Fruit fly (Drosophila melanogaster) whole organism, prepupa: Measurements from ENCODE around the gene LeuRS.

Source experiments
- Blimp-1 ChIP-seq: fragments of 200-800 bp; sonication (Bioruptor generic); optimal IDR thresholded peaks from 3 replicates; lab custom pipeline; 2017; ENCODE audit warnings: missing biosample characterization, missing genetic modification characterization, mild to moderate bottlenecking, moderate library complexity, missing genetic modification reagents
- CG10631 ChIP-seq: fragments of 200-800 bp; sonication (Bioruptor generic); optimal IDR thresholded peaks from 2 replicates; lab custom pipeline; 2016; ENCODE audit warnings: missing biosample characterization, missing genetic modification characterization
- CG10669 ChIP-seq: fragments of 200-800 bp; sonication (Bioruptor generic); optimal IDR thresholded peaks from 3 replicates; lab custom pipeline; 2018; ENCODE audit warnings: missing biosample characterization, mild to moderate bottlenecking, missing genetic modification characterization, moderate library complexity
- CG11294 ChIP-seq: fragments of 200-800 bp; sonication (Bioruptor generic); IDR thresholded peaks from 2 replicates; pipeline ENCODE4 v1.3.6; 2022; ENCODE audit warnings: missing biosample characterization, missing genetic modification characterization
- CG11762 ChIP-seq: fragments of 200-800 bp; sonication (Bioruptor generic); optimal IDR thresholded peaks from 3 replicates; lab custom pipeline; 2016; ENCODE audit warnings: missing biosample characterization, missing genetic modification characterization; ENCODE audit not compliant: insufficient read depth
- CG11902 ChIP-seq: fragments of 200-800 bp; sonication (Bioruptor generic); optimal IDR thresholded peaks from 3 replicates; lab custom pipeline; 2016; ENCODE audit warnings: missing biosample characterization, missing genetic modification characterization
- CG15336 ChIP-seq: fragments of 200-800 bp; sonication (Bioruptor generic); IDR thresholded peaks from 2 replicates; pipeline ENCODE4 v1.3.6; 2022; ENCODE audit warnings: missing biosample characterization, missing genetic modification characterization
- CG16779 ChIP-seq: fragments of 200-800 bp; sonication (Bioruptor generic); optimal IDR thresholded peaks from 3 replicates; lab custom pipeline; 2017; ENCODE audit warnings: missing biosample characterization, mild to moderate bottlenecking, missing genetic modification characterization
- CG3032 ChIP-seq: fragments of 200-800 bp; optimal IDR thresholded peaks from 2 replicates; lab custom pipeline; 2019; ENCODE audit warnings: missing biosample characterization, mild to moderate bottlenecking, missing genetic modification characterization, moderate library complexity
- CG31627 ChIP-seq: fragments of 200-800 bp; sonication (Bioruptor generic); optimal IDR thresholded peaks from 3 replicates; lab custom pipeline; 2016; ENCODE audit warnings: missing biosample characterization, missing genetic modification characterization
- CG32006 ChIP-seq: fragments of 200-800 bp; sonication (Bioruptor generic); optimal IDR thresholded peaks from 3 replicates; lab custom pipeline; 2017; ENCODE audit warnings: missing biosample characterization, mild to moderate bottlenecking, missing genetic modification characterization
- CG34406 ChIP-seq: fragments of 200-800 bp; sonication (Bioruptor generic); optimal IDR thresholded peaks from 3 replicates; lab custom pipeline; 2016; ENCODE audit warnings: missing biosample characterization, missing genetic modification characterization
- CG3919 ChIP-seq: fragments of 200-800 bp; sonication (Bioruptor generic); optimal IDR thresholded peaks from 3 replicates; lab custom pipeline; 2016; ENCODE audit warnings: missing biosample characterization, missing genetic modification characterization
- CG4318 ChIP-seq: fragments of 200-800 bp; sonication (Bioruptor generic); optimal IDR thresholded peaks from 3 replicates; lab custom pipeline; 2017; ENCODE audit warnings: missing biosample characterization, mild to moderate bottlenecking, missing genetic modification characterization
- CG6163 ChIP-seq: fragments of 200-800 bp; sonication (Bioruptor generic); IDR thresholded peaks from 3 replicates; pipeline ENCODE4 v1.3.6; 2022; ENCODE audit warnings: missing biosample characterization, missing genetic modification characterization
- CG6792 ChIP-seq: fragments of 200-800 bp; sonication (Bioruptor generic); optimal IDR thresholded peaks from 3 replicates; lab custom pipeline; 2016; ENCODE audit warnings: missing biosample characterization, missing genetic modification characterization
- CG6808 ChIP-seq: fragments of 200-800 bp; sonication (Bioruptor generic); optimal IDR thresholded peaks from 3 replicates; lab custom pipeline; 2017; ENCODE audit warnings: missing biosample characterization, missing genetic modification characterization, mild to moderate bottlenecking, moderate library complexity, missing genetic modification reagents
- CG7368 ChIP-seq: fragments of 200-800 bp; sonication (Bioruptor generic); optimal IDR thresholded peaks from 3 replicates; lab custom pipeline; 2016; ENCODE audit warnings: missing biosample characterization, missing genetic modification characterization
- CG8119 ChIP-seq: fragments of 200-800 bp; sonication (Bioruptor generic); IDR thresholded peaks from 3 replicates; pipeline ENCODE4 v1.3.6; 2022; ENCODE audit warnings: missing biosample characterization, missing genetic modification characterization
- CG8319 ChIP-seq: fragments of 200-800 bp; sonication (Bioruptor generic); optimal IDR thresholded peaks from 3 replicates; lab custom pipeline; 2016; ENCODE audit warnings: missing biosample characterization, missing genetic modification characterization
- CG8632 ChIP-seq: fragments of 200-800 bp; sonication (Bioruptor generic); optimal IDR thresholded peaks from 3 replicates; lab custom pipeline; 2016; ENCODE audit warnings: missing biosample characterization, missing genetic modification characterization
- Eip75B ChIP-seq: fragments of 200-800 bp; sonication (Bioruptor generic); optimal IDR thresholded peaks from 3 replicates; lab custom pipeline; 2016; ENCODE audit warnings: missing biosample characterization, missing genetic modification characterization
- Ets96B ChIP-seq: fragments of 200-800 bp; optimal IDR thresholded peaks from 2 replicates; lab custom pipeline; 2019; ENCODE audit warnings: missing biosample characterization, mild to moderate bottlenecking, missing genetic modification characterization, moderate library complexity
- Hr39 ChIP-seq: fragments of 200-800 bp; sonication (Bioruptor generic); optimal IDR thresholded peaks from 2 replicates; lab custom pipeline; 2016; ENCODE audit warnings: missing biosample characterization, missing genetic modification characterization
- Lpt ChIP-seq: fragments of 200-800 bp; sonication (Bioruptor generic); optimal IDR thresholded peaks from 3 replicates; lab custom pipeline; 2016; ENCODE audit warnings: missing biosample characterization, missing genetic modification characterization
- Met ChIP-seq: fragments of 200-800 bp; sonication (Bioruptor generic); optimal IDR thresholded peaks from 3 replicates; lab custom pipeline; 2016; ENCODE audit warnings: missing biosample characterization, missing genetic modification characterization
- OdsH ChIP-seq: fragments of 200-800 bp; sonication (Bioruptor generic); optimal IDR thresholded peaks from 3 replicates; lab custom pipeline; 2016; ENCODE audit warnings: missing biosample characterization, missing genetic modification characterization
- Smox ChIP-seq: fragments of 200-800 bp; sonication (Bioruptor generic); optimal IDR thresholded peaks from 3 replicates; lab custom pipeline; 2016; ENCODE audit warnings: missing biosample characterization, missing genetic modification characterization
- Sox102F ChIP-seq: fragments of 200-800 bp; sonication (Bioruptor generic); optimal IDR thresholded peaks from 2 replicates; lab custom pipeline; 2016; ENCODE audit warnings: missing biosample characterization, mild to moderate bottlenecking, missing genetic modification characterization
- Sox14 ChIP-seq: fragments of 200-800 bp; sonication (Bioruptor generic); optimal IDR thresholded peaks from 3 replicates; lab custom pipeline; 2016; ENCODE audit warnings: missing biosample characterization, missing genetic modification characterization
- Sox15 ChIP-seq: fragments of 200-800 bp; sonication (Bioruptor generic); optimal IDR thresholded peaks from 3 replicates; lab custom pipeline; 2016; ENCODE audit warnings: missing biosample characterization, missing genetic modification characterization
- achi ChIP-seq: fragments of 200-800 bp; sonication (Bioruptor generic); optimal IDR thresholded peaks from 3 replicates; lab custom pipeline; 2016; ENCODE audit warnings: missing biosample characterization, missing genetic modification characterization
- acj6 ChIP-seq: fragments of 200-800 bp; sonication (Bioruptor generic); optimal IDR thresholded peaks from 3 replicates; lab custom pipeline; 2016; ENCODE audit warnings: missing biosample characterization, missing genetic modification characterization
- cyc ChIP-seq: fragments of 200-800 bp; sonication (Bioruptor generic); optimal IDR thresholded peaks from 3 replicates; lab custom pipeline; 2016; ENCODE audit warnings: missing biosample characterization, missing genetic modification characterization
- dac ChIP-seq: fragments of 200-800 bp; sonication (Bioruptor generic); optimal IDR thresholded peaks from 2 replicates; lab custom pipeline; 2017; ENCODE audit warnings: missing biosample characterization, mild to moderate bottlenecking, missing genetic modification characterization
- dsx ChIP-seq: fragments of 200-800 bp; optimal IDR thresholded peaks from 3 replicates; lab custom pipeline; 2019; ENCODE audit warnings: missing biosample characterization, mild to moderate bottlenecking, missing genetic modification characterization, moderate library complexity; ENCODE audit not compliant: poor library complexity, severe bottlenecking
- eg ChIP-seq: fragments of 200-800 bp; sonication (Bioruptor generic); IDR thresholded peaks from 3 replicates; pipeline ENCODE4 v1.3.6; 2022; ENCODE audit warnings: missing biosample characterization, missing genetic modification characterization
- esn ChIP-seq: fragments of 200-800 bp; sonication (Bioruptor generic); optimal IDR thresholded peaks from 2 replicates; lab custom pipeline; 2016; ENCODE audit warnings: missing biosample characterization, mild to moderate bottlenecking, missing genetic modification characterization, moderate library complexity
- fd59A ChIP-seq: fragments of 200-800 bp; sonication (Bioruptor generic); optimal IDR thresholded peaks from 2 replicates; lab custom pipeline; 2017; ENCODE audit warnings: missing biosample characterization, mild to moderate bottlenecking, missing genetic modification characterization, missing genetic modification reagents
- fd85E ChIP-seq: fragments of 200-800 bp; sonication (Bioruptor generic); optimal IDR thresholded peaks from 3 replicates; lab custom pipeline; 2016; ENCODE audit warnings: missing biosample characterization, missing genetic modification characterization
- fkh ChIP-seq: fragments of 200-800 bp; sonication (Bioruptor generic); optimal IDR thresholded peaks from 3 replicates; lab custom pipeline; 2017; ENCODE audit warnings: missing biosample characterization, mild to moderate bottlenecking, missing genetic modification characterization, moderate library complexity
- lz ChIP-seq: fragments of 200-800 bp; sonication (Bioruptor generic); optimal IDR thresholded peaks from 3 replicates; lab custom pipeline; 2016; ENCODE audit warnings: missing biosample characterization, missing genetic modification characterization
- salr ChIP-seq, 2 experiments: fragments of 200-800 bp; sonication (Bioruptor generic); optimal IDR thresholded peaks; 3 replicates each; lab custom pipeline; 2016 to 2018; ENCODE audit warnings: missing biosample characterization in 2 of 2, missing genetic modification characterization in 2 of 2, mild to moderate bottlenecking in 1 of 2
- spab ChIP-seq: fragments of 200-800 bp; sonication (Bioruptor generic); optimal IDR thresholded peaks from 2 replicates; lab custom pipeline; 2017; ENCODE audit warnings: missing biosample characterization, mild to moderate bottlenecking, missing genetic modification characterization, missing genetic modification reagents
- ss ChIP-seq, 2 experiments: fragments of 200-800 bp; sonication (Bioruptor generic); optimal IDR thresholded peaks; 2 replicates in 1 of 2; 3 replicates in 1 of 2; lab custom pipeline; 2017 to 2018; ENCODE audit warnings: mild to moderate bottlenecking in 2 of 2, missing biosample characterization in 2 of 2, missing genetic modification characterization in 2 of 2, moderate library complexity in 1 of 2
- svp ChIP-seq: fragments of 200-800 bp; sonication (Bioruptor generic); peaks from one replicate; lab custom pipeline; 2016; ENCODE audit warnings: missing biosample characterization, missing genetic modification characterization
- topi ChIP-seq: fragments of 200-800 bp; sonication (Bioruptor generic); optimal IDR thresholded peaks from 3 replicates; lab custom pipeline; 2016; ENCODE audit warnings: missing biosample characterization, missing genetic modification characterization
- vri ChIP-seq: fragments of 200-800 bp; sonication (Bioruptor generic); optimal IDR thresholded peaks from 3 replicates; lab custom pipeline; 2016; ENCODE audit warnings: missing biosample characterization, mild to moderate bottlenecking, missing genetic modification characterization

The LeuRS gene

dm6 chr2L:3514569-3515191 lies at the start of gene LeuRS, which contains the start of gene CG17593:
LeuRS (minus strand) TSS chr2L:3514656.
CG17593 (plus strand) TSS chr2L:3514872.
- TF ChIP-seq ss (GFP tag; optimal IDR thresholded peaks at IDR 0.05; lab: Kevin White, UChicago) (no peak), svp (peak; percentile 53)

- TF ChIP-seq CG11294 (no peak), eg (GFP tag; lab: Robert Waterston, UW) (0 out of 3 replicates have a peak, but pooled peaks have one; percentile 13), achi (peak; percentile 41), CG31627 (GFP tag; lab: Kevin White, UChicago) (peak; percentile 21), cyc (GFP tag; lab: Kevin White, UChicago) (peak; percentile 36), Sox14 (GFP tag; lab: Kevin White, UChicago) (peak; percentile 49), CG3919 (GFP tag; lab: Kevin White, UChicago) (peak; percentile 49), Ets96B (tag; lab: Kevin White, UChicago) (peak; percentile 69), dsx (GFP tag; lab: Kevin White, UChicago) (peak; percentile 58), salr (GFP tag; optimal IDR thresholded peaks at IDR 0.05; lab: Kevin White, UChicago) (peak in 1 of 2 experiments; percentile 12), CG11762 (no peak), ss (GFP tag; optimal IDR thresholded peaks at IDR 0.05; lab: Kevin White, UChicago) (peak; percentile 30 to 39), Eip75B (GFP tag; lab: Kevin White, UChicago) (peak; percentile 41), Lpt (GFP tag; lab: Kevin White, UChicago) (no peak), CG6163 (GFP tag; lab: Robert Waterston, UW) (no peak), CG10631 (GFP tag; lab: Kevin White, UChicago) (peak; percentile 64), acj6 (peak; percentile 20), Blimp-1 (GFP tag; lab: Kevin White, UChicago) (no peak), fd59A (GFP tag; lab: Kevin White, UChicago) (peak; percentile 58), fkh (GFP tag; lab: Kevin White, UChicago) (no peak), lz (GFP tag; lab: Kevin White, UChicago) (peak; percentile 20), CG16779 (tag; lab: Kevin White, UChicago) (no peak), topi (GFP tag; lab: Kevin White, UChicago) (peak; percentile 41), CG8632 (GFP tag; lab: Kevin White, UChicago) (no peak), CG10669 (peak; percentile 64), esn (GFP tag; lab: Kevin White, UChicago) (peak; percentile 46), CG11902 (peak; percentile 9), CG7368 (GFP tag; lab: Kevin White, UChicago) (no peak), CG3032 (tag; lab: Kevin White, UChicago) (peak; percentile 64), CG34406 (GFP tag; lab: Kevin White, UChicago) (peak; percentile 14), CG8319 (GFP tag; lab: Kevin White, UChicago) (no peak), Smox (peak; percentile 8), Sox15 (GFP tag; lab: Kevin White, UChicago) (no peak), CG4318 (GFP tag; lab: Kevin White, UChicago) (no peak), OdsH (GFP tag; lab: Kevin White, UChicago) (peak; percentile 46), dac (no peak), Hr39 (peak; percentile 37), CG32006 (GFP tag; lab: Kevin White, UChicago) (peak; percentile 54), CG15336 (GFP tag; lab: Robert Waterston, UW) (0 out of 2 replicates have a peak, but pooled peaks have one; percentile 15), Met (GFP tag; lab: Kevin White, UChicago) (peak; percentile 38), vri (GFP tag; lab: Kevin White, UChicago) (peak; percentile 4), CG6792 (GFP tag; lab: Kevin White, UChicago) (peak; percentile 44), CG8119 (GFP tag; lab: Robert Waterston, UW) (no peak), fd85E (GFP tag; lab: Kevin White, UChicago) (no peak), Sox102F (peak; percentile 39), spab (GFP tag; lab: Kevin White, UChicago) (peak; percentile 66), CG6808 (GFP tag; lab: Kevin White, UChicago) (peak; percentile 69)
These were observed 48.0 kb upstream of the LeuRS start for dm6 chr2L:3562435-3562834.
